Fruit fly (Drosophila melanogaster) whole organism, embryonic: Measurements from ENCODE around the gene CG10365.

Experiments used
- Bdp1 ChIP-seq: fragments of 200-800 bp; sonication (Bioruptor generic); optimal IDR thresholded peaks from 3 replicates; lab custom pipeline; 2016; ENCODE audit warnings: missing biosample characterization, missing genetic modification characterization
- CG10267 ChIP-seq: fragments of 200-800 bp; sonication (Bioruptor generic); optimal IDR thresholded peaks from 2 replicates; lab custom pipeline; 2018; ENCODE audit warnings: missing biosample characterization, mild to moderate bottlenecking, missing genetic modification characterization, moderate library complexity
- CG10543 ChIP-seq: fragments of 200-800 bp; sonication (Bioruptor generic); optimal IDR thresholded peaks from 3 replicates; lab custom pipeline; 2017; ENCODE audit warnings: missing biosample characterization, mild to moderate bottlenecking, missing genetic modification characterization, moderate library complexity
- CG10979 ChIP-seq: fragments of 200-800 bp; sonication (Bioruptor generic); optimal IDR thresholded peaks from 2 replicates; lab custom pipeline; 2018; ENCODE audit warnings: missing biosample characterization, mild to moderate bottlenecking, missing genetic modification characterization, moderate library complexity
- CG12236 ChIP-seq: fragments of 200-800 bp; sonication (Bioruptor generic); optimal IDR thresholded peaks from 2 replicates; lab custom pipeline; 2016; ENCODE audit warnings: missing biosample characterization, missing genetic modification characterization
- CG13775 ChIP-seq: fragments of 200-800 bp; sonication (Bioruptor generic); optimal IDR thresholded peaks from 3 replicates; lab custom pipeline; 2017; ENCODE audit warnings: missing biosample characterization, mild to moderate bottlenecking, missing genetic modification characterization
- CG1602 ChIP-seq: fragments of 200-800 bp; sonication (Bioruptor generic); optimal IDR thresholded peaks from 3 replicates; lab custom pipeline; 2016; ENCODE audit warnings: missing biosample characterization, missing genetic modification characterization
- CG17385 ChIP-seq: fragments of 200-800 bp; sonication (Bioruptor generic); optimal IDR thresholded peaks from 3 replicates; lab custom pipeline; 2018; ENCODE audit warnings: missing biosample characterization, mild to moderate bottlenecking, missing genetic modification characterization
- CG17912 ChIP-seq: fragments of 200-800 bp; sonication (Bioruptor generic); optimal IDR thresholded peaks from 2 replicates; lab custom pipeline; 2018; ENCODE audit warnings: missing biosample characterization, mild to moderate bottlenecking, missing genetic modification characterization
- CG30403 ChIP-seq: fragments of 200-800 bp; sonication (Bioruptor generic); optimal IDR thresholded peaks from 3 replicates; lab custom pipeline; 2016; ENCODE audit warnings: missing biosample characterization, missing genetic modification characterization
- CG31224 ChIP-seq: fragments of 200-800 bp; sonication (Bioruptor generic); IDR thresholded peaks from 2 replicates; pipeline ENCODE4 v1.3.6; 2022; ENCODE audit warnings: missing biosample characterization, missing genetic modification characterization
- CG3838 ChIP-seq: fragments of 200-800 bp; sonication (Bioruptor generic); optimal IDR thresholded peaks from 3 replicates; lab custom pipeline; 2016; ENCODE audit warnings: missing biosample characterization, missing genetic modification characterization
- CG3847 ChIP-seq: fragments of 200-800 bp; sonication (Bioruptor generic); IDR thresholded peaks from 2 replicates; pipeline ENCODE4 v1.3.6; 2022; ENCODE audit warnings: missing biosample characterization, missing genetic modification characterization
- CG8359 ChIP-seq: fragments of 200-800 bp; sonication (Bioruptor generic); optimal IDR thresholded peaks from 2 replicates; lab custom pipeline; 2017; ENCODE audit warnings: missing biosample characterization, mild to moderate bottlenecking, missing genetic modification characterization, borderline replicate concordance
- Dad ChIP-seq: fragments of 200-800 bp; sonication (Bioruptor generic); optimal IDR thresholded peaks from 3 replicates; lab custom pipeline; 2016; ENCODE audit warnings: missing biosample characterization, missing genetic modification characterization
- Ets97D ChIP-seq: fragments of 200-800 bp; sonication (Bioruptor generic); optimal IDR thresholded peaks from 3 replicates; lab custom pipeline; 2016; ENCODE audit warnings: missing biosample characterization, missing genetic modification characterization
- Fer3 ChIP-seq: fragments of 200-800 bp; sonication (Bioruptor generic); optimal IDR thresholded peaks from 2 replicates; lab custom pipeline; 2018; ENCODE audit warnings: missing biosample characterization, mild to moderate bottlenecking, missing genetic modification characterization, moderate library complexity
- HLH3B ChIP-seq: fragments of 200-800 bp; sonication (Bioruptor generic); IDR thresholded peaks from 2 replicates; pipeline ENCODE4 v1.3.6; 2022; ENCODE audit warnings: missing biosample characterization, missing genetic modification characterization
- Hr3 ChIP-seq: fragments of 200-800 bp; sonication (Bioruptor generic); optimal IDR thresholded peaks from 3 replicates; lab custom pipeline; 2016; ENCODE audit warnings: missing biosample characterization, missing genetic modification characterization
- Hr39 ChIP-seq: fragments of >200 bp; optimal IDR thresholded peaks from 2 replicates; lab custom pipeline; 2017
- Hr51 ChIP-seq, 2 experiments: fragments of 200-800 bp; sonication (Bioruptor generic); optimal IDR thresholded peaks; 2 replicates in 1 of 2; 3 replicates in 1 of 2; lab custom pipeline; 2016 to 2018; ENCODE audit warnings: missing biosample characterization in 2 of 2, missing genetic modification characterization in 2 of 2, mild to moderate bottlenecking in 1 of 2, moderate library complexity in 1 of 2
- Lhr ChIP-seq: fragments of 200-800 bp; sonication (Bioruptor generic); optimal IDR thresholded peaks from 3 replicates; lab custom pipeline; 2017; ENCODE audit warnings: mild to moderate bottlenecking, missing biosample characterization, missing genetic modification reagents, missing genetic modification characterization
- Mad ChIP-seq: fragments of 200-800 bp; sonication (Bioruptor generic); optimal IDR thresholded peaks from 2 replicates; lab custom pipeline; 2016; ENCODE audit warnings: missing biosample characterization, missing genetic modification characterization
- NC2α ChIP-seq: fragments of 200-800 bp; sonication (Bioruptor generic); optimal IDR thresholded peaks from 2 replicates; lab custom pipeline; 2016; ENCODE audit warnings: missing biosample characterization, missing genetic modification characterization
- NC2β ChIP-seq: fragments of 200-800 bp; sonication (Bioruptor generic); optimal IDR thresholded peaks from 2 replicates; lab custom pipeline; 2016; ENCODE audit warnings: missing biosample characterization, missing genetic modification characterization
- Rfx ChIP-seq: fragments of 200-800 bp; sonication (Bioruptor generic); IDR thresholded peaks from 2 replicates; pipeline ENCODE4 v1.3.6; 2022; ENCODE audit warnings: missing biosample characterization, missing genetic modification characterization
- Six4 ChIP-seq: fragments of 200-800 bp; sonication (Bioruptor generic); optimal IDR thresholded peaks from 2 replicates; lab custom pipeline; 2016; ENCODE audit warnings: missing biosample characterization, missing genetic modification characterization
- Sry-β ChIP-seq: fragments of 200-800 bp; sonication (Bioruptor generic); optimal IDR thresholded peaks from 2 replicates; lab custom pipeline; 2018; ENCODE audit warnings: missing biosample characterization, mild to moderate bottlenecking, missing genetic modification characterization, moderate library complexity
- Stat92E ChIP-seq, 3 experiments: fragments of >200 bp in 2 of 3; fragments of 200-800 bp in 1 of 3; sonication (Bioruptor generic) in 1 of 3; optimal IDR thresholded peaks; 2 replicates each; lab custom pipeline; 2017 to 2019; ENCODE audit warnings: missing biosample characterization in 3 of 3, missing genetic modification characterization in 3 of 3, mild to moderate bottlenecking in 1 of 3, moderate library complexity in 1 of 3
- Vsx1 ChIP-seq: fragments of 200-800 bp; sonication (Bioruptor generic); optimal IDR thresholded peaks from 2 replicates; lab custom pipeline; 2017; ENCODE audit warnings: missing biosample characterization, mild to moderate bottlenecking, missing genetic modification characterization, missing genetic modification reagents
- Xrp1 ChIP-seq: fragments of 200-800 bp; sonication (Bioruptor generic); IDR thresholded peaks from 2 replicates; pipeline ENCODE4 v1.3.6; 2022; ENCODE audit warnings: missing biosample characterization, missing genetic modification characterization
- ac ChIP-seq: fragments of 200-800 bp; sonication (Bioruptor generic); optimal IDR thresholded peaks from 3 replicates; lab custom pipeline; 2017; ENCODE audit warnings: missing biosample characterization, mild to moderate bottlenecking, missing genetic modification characterization
- br ChIP-seq: fragments of >200 bp; optimal IDR thresholded peaks from 2 replicates; lab custom pipeline; 2017
- bsh ChIP-seq, 2 experiments: fragments of 200-800 bp; sonication (Bioruptor generic); optimal IDR thresholded peaks; 2 replicates each; lab custom pipeline; 2017 to 2018; ENCODE audit warnings: mild to moderate bottlenecking in 2 of 2, missing biosample characterization in 2 of 2, missing genetic modification characterization in 2 of 2, moderate library complexity in 1 of 2
- cad ChIP-seq: fragments of >200 bp; optimal IDR thresholded peaks from 2 replicates; lab custom pipeline; 2017; ENCODE audit warnings: missing biosample characterization, missing genetic modification characterization
- chif ChIP-seq, 2 experiments: fragments of 200-800 bp; sonication (Bioruptor generic); optimal IDR thresholded peaks; 3 replicates each; lab custom pipeline; 2016; ENCODE audit warnings: missing biosample characterization in 2 of 2, missing genetic modification characterization in 2 of 2
- chm ChIP-seq: fragments of 200-800 bp; sonication (Bioruptor generic); IDR thresholded peaks from 2 replicates; pipeline ENCODE4 v1.3.6; 2022; ENCODE audit warnings: missing biosample characterization, missing genetic modification characterization
- dm ChIP-seq: fragments of 200-800 bp; sonication (Bioruptor generic); optimal IDR thresholded peaks from 3 replicates; lab custom pipeline; 2016; ENCODE audit warnings: missing biosample characterization, missing genetic modification characterization
- grn ChIP-seq: fragments of 200-800 bp; sonication (Bioruptor generic); optimal IDR thresholded peaks from 3 replicates; lab custom pipeline; 2017; ENCODE audit warnings: missing biosample characterization, missing genetic modification characterization
- hth ChIP-seq: fragments of >200 bp; optimal IDR thresholded peaks from 2 replicates; lab custom pipeline; 2017; ENCODE audit warnings: inconsistent platforms
- insv ChIP-seq, 2 experiments: fragments of 200-800 bp; sonication (Bioruptor generic); optimal IDR thresholded peaks; 3 replicates each; lab custom pipeline; 2016 to 2018; ENCODE audit warnings: missing biosample characterization in 2 of 2, missing genetic modification characterization in 2 of 2
- ken ChIP-seq: fragments of 200-800 bp; sonication (Bioruptor generic); IDR thresholded peaks from 3 replicates; pipeline ENCODE4 v1.3.6; 2022; ENCODE audit warnings: missing biosample characterization, missing genetic modification characterization
- lab ChIP-seq: fragments of 200-800 bp; sonication (Bioruptor generic); optimal IDR thresholded peaks from 3 replicates; lab custom pipeline; 2017; ENCODE audit warnings: missing biosample characterization, missing genetic modification characterization, mild to moderate bottlenecking, moderate library complexity, missing genetic modification reagents
- nau ChIP-seq: fragments of 200-800 bp; sonication (Bioruptor generic); optimal IDR thresholded peaks from 3 replicates; lab custom pipeline; 2017; ENCODE audit warnings: missing biosample characterization, mild to moderate bottlenecking, missing genetic modification characterization, missing genetic modification reagents
- nmo ChIP-seq: fragments of 200-800 bp; sonication (Bioruptor generic); optimal IDR thresholded peaks from 2 replicates; lab custom pipeline; 2018; ENCODE audit warnings: missing biosample characterization, mild to moderate bottlenecking, missing genetic modification characterization, moderate library complexity
- pnt ChIP-seq: fragments of 200-800 bp; sonication (Bioruptor generic); optimal IDR thresholded peaks from 3 replicates; lab custom pipeline; 2016; ENCODE audit warnings: missing biosample characterization, missing genetic modification characterization
- run ChIP-seq: fragments of 200-800 bp; sonication (Bioruptor generic); optimal IDR thresholded peaks from 3 replicates; lab custom pipeline; 2018; ENCODE audit warnings: missing biosample characterization, mild to moderate bottlenecking, missing genetic modification characterization
- schlank ChIP-seq: fragments of 200-800 bp; sonication (Bioruptor generic); optimal IDR thresholded peaks from 2 replicates; lab custom pipeline; 2018; ENCODE audit warnings: missing biosample characterization, mild to moderate bottlenecking, missing genetic modification characterization
- sd ChIP-seq: fragments of 200-800 bp; sonication (Bioruptor generic); optimal IDR thresholded peaks from 3 replicates; lab custom pipeline; 2018; ENCODE audit warnings: missing biosample characterization, mild to moderate bottlenecking, missing genetic modification characterization, moderate library complexity
- tap ChIP-seq: fragments of 200-800 bp; optimal IDR thresholded peaks from 3 replicates; lab custom pipeline; 2019; ENCODE audit warnings: missing biosample characterization, mild to moderate bottlenecking, missing genetic modification characterization, moderate library complexity
- tna ChIP-seq: fragments of 200-800 bp; sonication (Bioruptor generic); IDR thresholded peaks from 2 replicates; pipeline ENCODE4 v1.3.6; 2022; ENCODE audit warnings: missing biosample characterization, missing genetic modification characterization; ENCODE audit not compliant: partially characterized antibody
- unc-4 ChIP-seq: fragments of 200-800 bp; sonication (Bioruptor generic); IDR thresholded peaks from 2 replicates; pipeline ENCODE4 v1.3.6; 2022; ENCODE audit warnings: missing biosample characterization, missing genetic modification characterization; ENCODE audit not compliant: partially characterized antibody

CG10365 gene

dm6 chr3R:23721936-23722335, 1.2 kb upstream of the CG10365 start (continued):
- TF ChIP-seq run (no peak), Dad (GFP tag; lab: Kevin White, UChicago) (no peak), nau (GFP tag; lab: Kevin White, UChicago) (no peak), bsh (GFP tag; optimal IDR thresholded peaks at IDR 0.05; lab: Kevin White, UChicago) (no peak), Hr3 (GFP tag; lab: Kevin White, UChicago) (peak; percentile 7), CG3847 (peak; percentile 65), CG17912 (GFP tag; lab: Kevin White, UChicago) (peak; percentile 55), hth (lab: Kevin White, UChicago) (no peak), br (no peak), pnt (GFP tag; lab: Kevin White, UChicago) (no peak), Mad (GFP tag; lab: Kevin White, UChicago) (no peak), Lhr (peak; percentile 87), ac (GFP tag; lab: Kevin White, UChicago) (no peak), chm (GFP tag; lab: Robert Waterston, UW) (no peak), sd (tag; lab: Kevin White, UChicago) (peak; percentile 21), CG3838 (GFP tag; lab: Kevin White, UChicago) (no peak), grn (no peak), schlank (tag; lab: Kevin White, UChicago) (no peak), CG10543 (no peak), nmo (GFP tag; lab: Kevin White, UChicago) (peak; percentile 50), Vsx1 (GFP tag; lab: Kevin White, UChicago) (no peak), tap (tag; lab: Kevin White, UChicago) (peak; percentile 22), CG10979 (tag; lab: Kevin White, UChicago) (peak; percentile 24), dm (no peak), Rfx (GFP tag; lab: Robert Waterston, UW) (peak; percentile 62), CG17385 (GFP tag; lab: Kevin White, UChicago) (no peak), Ets97D (GFP tag; lab: Kevin White, UChicago) (peak; percentile 2), insv (GFP tag; optimal IDR thresholded peaks at IDR 0.05; lab: Kevin White, UChicago) (no peak), lab (peak; percentile 10), Six4 (no peak), tna (GFP tag; lab: Robert Waterston, UW) (no peak), unc-4 (GFP tag; lab: Robert Waterston, UW) (no peak), NC2β (GFP tag; lab: Kevin White, UChicago) (no peak), CG1602 (GFP tag; lab: Kevin White, UChicago) (peak; percentile 32), HLH3B (GFP tag; lab: Robert Waterston, UW) (no peak), Hr39 (lab: Kevin White, UChicago) (no peak), ken (GFP tag; lab: Robert Waterston, UW) (no peak), cad (GFP tag; lab: Kevin White, UChicago) (no peak), CG31224 (GFP tag; lab: Robert Waterston, UW) (no peak), Sry-β (no peak), CG13775 (GFP tag; lab: Kevin White, UChicago) (peak; percentile 3), chif (GFP tag; optimal IDR thresholded peaks at IDR 0.05; lab: Kevin White, UChicago) (no peak), Stat92E (GFP tag; optimal IDR thresholded peaks at IDR 0.05; lab: Kevin White, UChicago) (no peak), Hr51 (GFP tag; optimal IDR thresholded peaks at IDR 0.05; lab: Kevin White, UChicago) (peak in 1 of 2 experiments; percentile 16), CG8359 (GFP tag; lab: Kevin White, UChicago) (no peak), Bdp1 (no peak), Xrp1 (no peak), CG12236 (GFP tag; lab: Kevin White, UChicago) (no peak), NC2α (GFP tag; lab: Kevin White, UChicago) (no peak), CG10267 (tag; lab: Kevin White, UChicago) (peak; percentile 42), Fer3 (tag; lab: Kevin White, UChicago) (peak; percentile 27), CG30403 (GFP tag; lab: Kevin White, UChicago) (peak; percentile 42)
